Worm (Caenorhabditis elegans) whole organism, young adult: ENCODE data around the gene mapk-15.

Source experiments
- F49E8.2 ChIP-seq: sonication (generic microtip); optimal IDR thresholded peaks from 3 replicates; lab custom pipeline; 2017; ENCODE audit warnings: missing genetic modification characterization, mild to moderate bottlenecking, missing compliant biosample characterization, antibody characterized with exemption, moderate library complexity; ENCODE audit not compliant: insufficient read depth
- F57C9.4 ChIP-seq: sonication (generic microtip); optimal IDR thresholded peaks from 2 replicates; lab custom pipeline; 2017; ENCODE audit warnings: mild to moderate bottlenecking, missing genetic modification characterization, missing compliant biosample characterization
- K12H6.12 ChIP-seq: fragments of 200-800 bp; sonication (Bioruptor generic); optimal IDR thresholded peaks from 2 replicates; lab custom pipeline; 2018; ENCODE audit warnings: mild to moderate bottlenecking, missing genetic modification characterization, missing compliant biosample characterization
- ama-1 ChIP-seq, 3 experiments: fragments of 150-350 bp in 1 of 3; sonication (generic microtip) in 2 of 3; optimal IDR thresholded peaks; 2 replicates each; lab custom pipeline; 2014 to 2018; ENCODE audit warnings: missing biosample characterization in 2 of 3, missing genetic modification characterization in 2 of 3, missing genetic modification reagents in 2 of 3
- dox-1 ChIP-seq: fragments of 200-800 bp; sonication (Bioruptor generic); IDR thresholded peaks from 2 replicates; pipeline ENCODE4 v1.3.6; 2022; ENCODE audit warnings: missing genetic modification reagents, missing genetic modification characterization, missing compliant biosample characterization
- dpl-1 ChIP-seq: fragments of 150-350 bp; optimal IDR thresholded peaks from 2 replicates; lab custom pipeline; 2014; ENCODE audit warnings: missing biosample characterization, missing genetic modification reagents, missing genetic modification characterization
- lin-35 ChIP-seq, 3 experiments: fragments of 150-350 bp in 2 of 3; sonication (generic microtip) in 1 of 3; optimal IDR thresholded peaks; 2 replicates each; lab custom pipeline; 2014 to 2018; ENCODE audit warnings: missing biosample characterization in 3 of 3, missing genetic modification characterization in 3 of 3, missing genetic modification reagents in 3 of 3
- mes-4 ChIP-seq: sonication (generic microtip); optimal IDR thresholded peaks from 2 replicates; lab custom pipeline; 2016; ENCODE audit warnings: missing genotype, missing genetic modification characterization, missing compliant biosample characterization
- pha-4 ChIP-seq: fragments of 150-350 bp; sonication (generic microtip); optimal IDR thresholded peaks from 2 replicates; lab custom pipeline; 2014; ENCODE audit warnings: missing biosample characterization, missing genetic modification reagents, missing genetic modification characterization
- snpc-4 ChIP-seq, 5 experiments: fragments of 150-350 bp in 1 of 5; sonication (generic microtip) in 4 of 5; optimal IDR thresholded peaks; 2 replicates each; lab custom pipeline; 2014 to 2018; ENCODE audit warnings: missing genetic modification characterization in 5 of 5, missing biosample characterization in 3 of 5, antibody characterized with exemption in 2 of 5, mild to moderate bottlenecking in 2 of 5, missing compliant biosample characterization in 2 of 5, missing genotype in 2 of 5, moderate library complexity in 2 of 5, missing genetic modification reagents in 1 of 5
- unc-130 ChIP-seq: sonication (generic microtip); optimal IDR thresholded peaks from 2 replicates; lab custom pipeline; 2016; ENCODE audit warnings: missing genetic modification reagents, missing genetic modification characterization, missing compliant biosample characterization
- unc-62 ChIP-seq: fragments of 150-350 bp; optimal IDR thresholded peaks from 2 replicates; lab custom pipeline; 2014; ENCODE audit warnings: missing biosample characterization, missing genetic modification reagents, missing genetic modification characterization
- zim-3 ChIP-seq: sonication (generic microtip); optimal IDR thresholded peaks from 2 replicates; lab custom pipeline; 2017; ENCODE audit warnings: mild to moderate bottlenecking, missing genetic modification characterization, moderate library complexity, missing compliant biosample characterization
- ztf-3 ChIP-seq: fragments of 200-800 bp; sonication (Bioruptor generic); optimal IDR thresholded peaks from 2 replicates; lab custom pipeline; 2018; ENCODE audit warnings: mild to moderate bottlenecking, missing genetic modification characterization, missing compliant biosample characterization

- no peak for TF ChIP-seq lin-35 (GFP tag; optimal IDR thresholded peaks at IDR 0.05; lab: Kevin White, UChicago)
- no peak for TF ChIP-seq snpc-4 (GFP tag; optimal IDR thresholded peaks at IDR 0.05; lab: Kevin White, UChicago)
- TF ChIP-seq snpc-4 (tag; optimal IDR thresholded peaks at IDR 0.05; lab: Kevin White, UChicago): no peak
- TF ChIP-seq unc-62 (GFP tag; lab: Kevin White, UChicago): no peak
- TF ChIP-seq unc-130 (GFP tag; lab: Kevin White, UChicago): no peak
- TF ChIP-seq dpl-1 (GFP tag; lab: Kevin White, UChicago): no peak
- TF ChIP-seq mes-4 (tag; lab: Kevin White, UChicago): no peak
- TF ChIP-seq F49E8.2 (tag; lab: Kevin White, UChicago): no peak
- TF ChIP-seq zim-3 (tag; lab: Kevin White, UChicago): no peak
- TF ChIP-seq pha-4 (tag; lab: Kevin White, UChicago): no peak
- no peak for TF ChIP-seq ama-1 (optimal IDR thresholded peaks at IDR 0.05; lab: Kevin White, UChicago)
- TF ChIP-seq ama-1 (GFP tag; optimal IDR thresholded peaks at IDR 0.05; lab: Kevin White, UChicago): no peak
- TF ChIP-seq ztf-3 (GFP tag; lab: Kevin White, UChicago): no peak
- TF ChIP-seq dox-1: no peak
- no peak for TF ChIP-seq F57C9.4
- TF ChIP-seq K12H6.12 (tag; lab: Kevin White, UChicago): no peak
These were observed 53.3 kb downstream of the mapk-15 start for ce11 chrIII:6120990-6121389.
